Worm (Caenorhabditis elegans) whole organism, mixed stage, embryonic: ENCODE data around the gene srbc-68.

Experiments
- M03D4.4 ChIP-seq: sonication (generic microtip); optimal IDR thresholded peaks from 2 replicates; lab custom pipeline; 2017; ENCODE audit warnings: mild to moderate bottlenecking, missing genetic modification characterization, missing compliant biosample characterization
- blmp-1 ChIP-seq: fragments of 150-350 bp; optimal IDR thresholded peaks from 2 replicates; lab custom pipeline; 2014; ENCODE audit warnings: missing biosample characterization, missing genetic modification characterization
- elt-3 ChIP-seq: fragments of 150-350 bp; optimal IDR thresholded peaks from 2 replicates; lab custom pipeline; 2014; ENCODE audit warnings: missing biosample characterization, missing genetic modification characterization
- mab-5 ChIP-seq: fragments of 150-350 bp; optimal IDR thresholded peaks from 2 replicates; lab custom pipeline; 2014; ENCODE audit warnings: missing biosample characterization, missing genetic modification characterization
- mls-2 ChIP-seq: sonication (generic microtip); optimal IDR thresholded peaks from 2 replicates; lab custom pipeline; 2016; ENCODE audit warnings: mild to moderate bottlenecking, missing genetic modification characterization, moderate library complexity, missing compliant biosample characterization
- nhr-237 ChIP-seq: fragments of 150-350 bp; optimal IDR thresholded peaks from 2 replicates; lab custom pipeline; 2014; ENCODE audit warnings: missing biosample characterization, missing genetic modification characterization
- snpc-4 ChIP-seq: fragments of 150-350 bp; optimal IDR thresholded peaks from 2 replicates; lab custom pipeline; 2014; ENCODE audit warnings: missing biosample characterization, missing genetic modification characterization
- sptf-1 ChIP-seq: sonication (generic microtip); optimal IDR thresholded peaks from 2 replicates; lab custom pipeline; 2017; ENCODE audit warnings: mild to moderate bottlenecking, missing genetic modification characterization, moderate library complexity, missing compliant biosample characterization
- unc-62 ChIP-seq: fragments of 150-350 bp; optimal IDR thresholded peaks from 2 replicates; lab custom pipeline; 2014; ENCODE audit warnings: missing biosample characterization, missing genetic modification reagents, missing genetic modification characterization
- zip-8 ChIP-seq: fragments of 150-350 bp; optimal IDR thresholded peaks from 2 replicates; lab custom pipeline; 2014; ENCODE audit warnings: missing biosample characterization, missing genetic modification characterization

- no peak for TF ChIP-seq snpc-4
- TF ChIP-seq zip-8: no peak
- TF ChIP-seq mls-2 (tag; lab: Kevin White, UChicago): no peak
- no peak for TF ChIP-seq sptf-1 (tag; lab: Kevin White, UChicago)
- no peak for TF ChIP-seq M03D4.4 (tag; lab: Kevin White, UChicago)
- no peak for TF ChIP-seq unc-62
- no peak for TF ChIP-seq elt-3 (tag; lab: Kevin White, UChicago)
- no peak for TF ChIP-seq mab-5 (tag; lab: Kevin White, UChicago)
- no peak for TF ChIP-seq nhr-237
- no peak for TF ChIP-seq blmp-1 (tag; lab: Kevin White, UChicago)
Observed at ce11 chrV:3523262-3523661, 23.2 kb downstream of the srbc-68 start, which contains the start of gene irg-1.
